Worm (Caenorhabditis elegans) whole organism, L4 larva: ENCODE results near the gene nlp-3.
A peak's percentile ranks its signal among the peaks of the same experiment; 100 is the strongest.

Experiments used
- D1046.2 ChIP-seq: fragments of 200-800 bp; sonication (Bioruptor generic); IDR thresholded peaks from 2 replicates; pipeline ENCODE4 v1.3.6; 2022; ENCODE audit warnings: missing genetic modification characterization, missing compliant biosample characterization
- F26F4.8 ChIP-seq: fragments of 200-800 bp; sonication (Bioruptor generic); conservative IDR thresholded peaks from 2 replicates; pipeline ENCODE4 v1.3.6; 2022; ENCODE audit warnings: missing genetic modification characterization, missing compliant biosample characterization
- T20F7.1 ChIP-seq: fragments of 200-800 bp; sonication (Bioruptor generic); optimal IDR thresholded peaks from 2 replicates; lab custom pipeline; 2018; ENCODE audit warnings: mild to moderate bottlenecking, missing genetic modification characterization, missing compliant biosample characterization
- T26A8.4 ChIP-seq: fragments of 200-800 bp; sonication (Bioruptor generic); IDR thresholded peaks from 2 replicates; pipeline ENCODE4 v1.3.6; 2022; ENCODE audit warnings: missing genetic modification characterization, missing compliant biosample characterization
- Y105C5A.15 ChIP-seq: fragments of 200-800 bp; sonication (Bioruptor generic); IDR thresholded peaks from 2 replicates; pipeline ENCODE4 v1.3.6; 2022; ENCODE audit warnings: missing genetic modification characterization, missing compliant biosample characterization
- Y5F2A.4 ChIP-seq: fragments of 200-800 bp; sonication (Bioruptor generic); optimal IDR thresholded peaks from 2 replicates; lab custom pipeline; 2018; ENCODE audit warnings: mild to moderate bottlenecking, missing genetic modification characterization, missing compliant biosample characterization
- ZK546.5 ChIP-seq, 2 experiments: sonication (generic microtip); optimal IDR thresholded peaks; 2 replicates each; lab custom pipeline; 2017; ENCODE audit warnings: missing biosample characterization in 2 of 2, missing genetic modification characterization in 2 of 2
- aha-1 ChIP-seq: fragments of 150-350 bp; peaks from one replicate; lab custom pipeline; 2014; ENCODE audit warnings: missing biosample characterization, missing genetic modification characterization
- ceh-20 ChIP-seq: fragments of 200-800 bp; sonication (Bioruptor generic); IDR thresholded peaks from 2 replicates; pipeline ENCODE4 v1.3.6; 2022; ENCODE audit warnings: missing genetic modification reagents, missing genetic modification characterization, missing compliant biosample characterization
- ceh-62 ChIP-seq: sonication (generic microtip); optimal IDR thresholded peaks from 2 replicates; lab custom pipeline; 2017; ENCODE audit warnings: missing biosample characterization, missing genetic modification characterization
- dmd-6 ChIP-seq: fragments of 200-800 bp; sonication (Bioruptor generic); IDR thresholded peaks from 2 replicates; pipeline ENCODE4 v1.3.6; 2022; ENCODE audit warnings: missing genetic modification reagents, missing genetic modification characterization, missing compliant biosample characterization
- dmd-8 ChIP-seq: fragments of 200-800 bp; sonication (Bioruptor generic); IDR thresholded peaks from 2 replicates; pipeline ENCODE4 v1.3.6; 2022; ENCODE audit warnings: missing genetic modification characterization, missing compliant biosample characterization
- dmd-9 ChIP-seq: fragments of 200-800 bp; sonication (Bioruptor generic); IDR thresholded peaks from 2 replicates; pipeline ENCODE4 v1.3.6; 2022; ENCODE audit warnings: missing genetic modification reagents, missing genetic modification characterization, missing compliant biosample characterization
- duxl-1 ChIP-seq: sonication (generic microtip); optimal IDR thresholded peaks from 2 replicates; lab custom pipeline; 2016; ENCODE audit warnings: mild to moderate bottlenecking, missing genetic modification characterization, moderate library complexity, missing compliant biosample characterization; ENCODE audit not compliant: poor library complexity
- dve-1 ChIP-seq: sonication (generic microtip); optimal IDR thresholded peaks from 2 replicates; lab custom pipeline; 2017; ENCODE audit warnings: antibody characterized with exemption, mild to moderate bottlenecking, missing genetic modification characterization, missing compliant biosample characterization; ENCODE audit not compliant: insufficient read depth
- fkh-10 ChIP-seq: fragments of 150-350 bp; optimal IDR thresholded peaks from 2 replicates; lab custom pipeline; 2014; ENCODE audit warnings: missing biosample characterization, missing genetic modification reagents, missing genetic modification characterization
- fos-1 ChIP-seq: fragments of 150-350 bp; optimal IDR thresholded peaks from 2 replicates; lab custom pipeline; 2014; ENCODE audit warnings: missing biosample characterization, missing genetic modification characterization
- hif-1 ChIP-seq, 2 experiments: sonication (generic microtip); optimal IDR thresholded peaks; 2 replicates each; lab custom pipeline; 2016 to 2017; ENCODE audit warnings: missing compliant biosample characterization in 2 of 2, missing genetic modification characterization in 2 of 2, missing genetic modification reagents in 2 of 2, missing genotype in 2 of 2, mild to moderate bottlenecking in 1 of 2
- hmg-1.1 ChIP-seq: fragments of 200-800 bp; sonication (Bioruptor generic); IDR thresholded peaks from 2 replicates; pipeline ENCODE4 v1.3.6; 2022; ENCODE audit warnings: missing genetic modification reagents, missing genetic modification characterization, missing compliant biosample characterization
- lin-13 ChIP-seq: fragments of 150-350 bp; optimal IDR thresholded peaks from 2 replicates; lab custom pipeline; 2014; ENCODE audit warnings: missing biosample characterization, missing genetic modification reagents, missing genetic modification characterization
- lin-15B ChIP-seq: fragments of 150-350 bp; sonication (generic microtip); optimal IDR thresholded peaks from 3 replicates; lab custom pipeline; 2014; ENCODE audit warnings: missing biosample characterization, missing genetic modification characterization
- lin-38 ChIP-seq: fragments of 200-800 bp; sonication (Bioruptor generic); IDR thresholded peaks from 2 replicates; pipeline ENCODE4 v1.3.6; 2022; ENCODE audit warnings: missing genetic modification reagents, missing genetic modification characterization, missing compliant biosample characterization
- lsy-2 ChIP-seq, 2 experiments: fragments of 150-350 bp in 1 of 2; sonication (generic microtip) in 1 of 2; optimal IDR thresholded peaks; 2 replicates each; lab custom pipeline; 2014 to 2017; ENCODE audit warnings: missing biosample characterization in 2 of 2, missing genetic modification characterization in 2 of 2
- mdl-1 ChIP-seq, 2 experiments: fragments of 150-350 bp in 1 of 2; sonication (generic microtip) in 1 of 2; optimal IDR thresholded peaks; 2 replicates each; lab custom pipeline; 2014 to 2017; ENCODE audit warnings: missing biosample characterization in 2 of 2, missing genetic modification characterization in 2 of 2
- mep-1 ChIP-seq: fragments of 150-350 bp; sonication (generic microtip); optimal IDR thresholded peaks from 3 replicates; lab custom pipeline; 2014; ENCODE audit warnings: missing biosample characterization, missing genetic modification characterization
- mes-2 ChIP-seq: sonication (generic microtip); optimal IDR thresholded peaks from 2 replicates; lab custom pipeline; 2016; ENCODE audit warnings: missing genotype, mild to moderate bottlenecking, missing genetic modification characterization, missing compliant biosample characterization; ENCODE audit not compliant: poor library complexity, severe bottlenecking
- mxl-2 ChIP-seq: fragments of 200-800 bp; sonication (Bioruptor generic); conservative IDR thresholded peaks from 2 replicates; pipeline ENCODE4 v1.3.6; 2022; ENCODE audit warnings: missing genetic modification reagents, missing genetic modification characterization, missing compliant biosample characterization
- mxl-3 ChIP-seq: fragments of 200-800 bp; sonication (Bioruptor generic); optimal IDR thresholded peaks from 2 replicates; lab custom pipeline; 2018; ENCODE audit warnings: mild to moderate bottlenecking, missing genetic modification characterization, missing compliant biosample characterization
- nhr-11 ChIP-seq: fragments of 150-350 bp; optimal IDR thresholded peaks from 2 replicates; lab custom pipeline; 2014; ENCODE audit warnings: missing biosample characterization, missing genetic modification characterization
- nhr-111 ChIP-seq: fragments of 200-800 bp; sonication (Bioruptor generic); optimal IDR thresholded peaks from 2 replicates; lab custom pipeline; 2018; ENCODE audit warnings: mild to moderate bottlenecking, missing genetic modification characterization, missing compliant biosample characterization
- nhr-28 ChIP-seq: fragments of 150-350 bp; optimal IDR thresholded peaks from 2 replicates; lab custom pipeline; 2014; ENCODE audit warnings: missing biosample characterization, missing genetic modification characterization
- nhr-42 ChIP-seq: fragments of 200-800 bp; sonication (Bioruptor generic); IDR thresholded peaks from 2 replicates; pipeline ENCODE4 v1.3.6; 2022; ENCODE audit warnings: missing genetic modification characterization, missing compliant biosample characterization
- nhr-6 ChIP-seq: fragments of 150-350 bp; optimal IDR thresholded peaks from 2 replicates; lab custom pipeline; 2014; ENCODE audit warnings: missing biosample characterization, missing genetic modification characterization
- php-3 ChIP-seq: fragments of 200-800 bp; sonication (Bioruptor generic); IDR thresholded peaks from 2 replicates; pipeline ENCODE4 v1.3.6; 2022; ENCODE audit warnings: missing genetic modification reagents, missing genetic modification characterization, missing compliant biosample characterization
- pqm-1 ChIP-seq: sonication (generic microtip); optimal IDR thresholded peaks from 2 replicates; lab custom pipeline; 2017; ENCODE audit warnings: missing biosample characterization, missing genetic modification characterization
- rbr-2 ChIP-seq: sonication (generic microtip); optimal IDR thresholded peaks from 2 replicates; lab custom pipeline; 2016; ENCODE audit warnings: missing genotype, missing genetic modification characterization, missing compliant biosample characterization
- saeg-2 ChIP-seq: fragments of 200-800 bp; sonication (Bioruptor generic); IDR thresholded peaks from 2 replicates; pipeline ENCODE4 v1.3.6; 2022; ENCODE audit warnings: missing genetic modification reagents, missing genetic modification characterization, missing compliant biosample characterization
- sdz-12 ChIP-seq: fragments of 200-800 bp; sonication (Bioruptor generic); optimal IDR thresholded peaks from 2 replicates; lab custom pipeline; 2018; ENCODE audit warnings: mild to moderate bottlenecking, missing genetic modification characterization, missing compliant biosample characterization
- set-16 ChIP-seq: fragments of 200-800 bp; sonication (Bioruptor generic); IDR thresholded peaks from 2 replicates; pipeline ENCODE4 v1.3.6; 2022; ENCODE audit warnings: missing genetic modification reagents, missing genetic modification characterization, missing compliant biosample characterization
- unc-62 ChIP-seq, 3 experiments: fragments of 150-350 bp in 1 of 3; sonication (generic microtip); optimal IDR thresholded peaks in 2 of 3; peaks in 1 of 3; 1 replicate in 1 of 3; 2 replicates in 2 of 3; lab custom pipeline; 2014 to 2017; ENCODE audit warnings: missing biosample characterization in 3 of 3, missing genetic modification characterization in 3 of 3, missing genetic modification reagents in 3 of 3, missing genotype in 1 of 3
- zfp-3 ChIP-seq: fragments of 200-800 bp; sonication (Bioruptor generic); conservative IDR thresholded peaks from 2 replicates; pipeline ENCODE4 v1.3.6; 2022; ENCODE audit warnings: missing genetic modification reagents, missing genetic modification characterization, missing compliant biosample characterization
- zip-2 ChIP-seq: fragments of 150-350 bp; optimal IDR thresholded peaks from 2 replicates; lab custom pipeline; 2014; ENCODE audit warnings: missing biosample characterization, missing genetic modification characterization
- ztf-11 ChIP-seq: fragments of 150-350 bp; optimal IDR thresholded peaks from 2 replicates; lab custom pipeline; 2014; ENCODE audit warnings: missing biosample characterization, missing genetic modification characterization
- ztf-7 ChIP-seq: fragments of 150-350 bp; optimal IDR thresholded peaks from 2 replicates; lab custom pipeline; 2014; ENCODE audit warnings: missing biosample characterization, missing genetic modification characterization

Gene nlp-3

DNA sequence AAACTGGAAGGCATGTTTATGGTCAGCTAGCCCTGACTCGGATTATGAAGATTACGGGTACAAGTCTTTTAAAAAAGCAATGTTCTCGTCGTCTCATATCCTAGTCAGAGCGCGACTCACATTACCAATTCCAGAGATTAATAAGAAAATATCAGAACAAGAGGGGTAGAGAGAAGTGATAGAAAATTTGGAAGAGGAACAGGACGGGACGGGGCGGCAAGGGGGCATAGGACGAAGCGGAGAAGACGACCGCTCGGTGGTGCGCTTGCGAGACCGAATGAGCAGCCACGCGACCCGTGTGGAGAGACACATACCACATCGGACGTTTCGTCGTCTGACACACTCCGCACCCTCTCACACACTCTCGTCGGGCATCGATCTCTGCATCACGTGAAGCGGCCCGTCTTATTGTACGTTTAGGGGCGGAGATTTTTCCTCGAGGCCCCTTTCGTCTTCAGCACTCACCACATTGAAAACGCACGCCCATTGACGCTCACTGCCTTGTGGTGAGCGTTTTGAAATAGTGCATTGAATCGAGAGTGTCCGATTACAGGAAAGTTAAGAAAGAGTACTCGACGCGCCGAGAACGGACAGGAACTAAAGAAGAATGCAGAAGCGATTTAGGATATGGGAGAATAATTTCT, 33.1 kb downstream of the nlp-3 start (continued):
- TF ChIP-seq Y105C5A.15 (GFP tag; lab: Robert Waterston, UW) (no peak), ceh-62 (tag; lab: Kevin White, UChicago) (no peak), dve-1 (tag; lab: Kevin White, UChicago) (peak; percentile 93), T20F7.1 (peak; percentile 80), hif-1 (tag; optimal IDR thresholded peaks at IDR 0.05; lab: Kevin White, UChicago) (peak; percentile 73 to 94), lin-38 (GFP tag; lab: Robert Waterston, UW) (peak; percentile 58), dmd-9 (peak; percentile 79), lin-15B (tag; lab: Kevin White, UChicago) (no peak), nhr-28 (tag; lab: Kevin White, UChicago) (peak; percentile 84), Y5F2A.4 (GFP tag; lab: Kevin White, UChicago) (peak; percentile 46), hmg-1.1 (GFP tag; lab: Robert Waterston, UW) (peak; percentile 96), mep-1 (tag; lab: Kevin White, UChicago) (peak; percentile 98), zip-2 (peak; percentile 74), T26A8.4 (GFP tag; lab: Robert Waterston, UW) (peak; percentile 92), zfp-3 (no peak; the same call in 1 of the 2 replicates), rbr-2 (peak; percentile 97)

DNA sequence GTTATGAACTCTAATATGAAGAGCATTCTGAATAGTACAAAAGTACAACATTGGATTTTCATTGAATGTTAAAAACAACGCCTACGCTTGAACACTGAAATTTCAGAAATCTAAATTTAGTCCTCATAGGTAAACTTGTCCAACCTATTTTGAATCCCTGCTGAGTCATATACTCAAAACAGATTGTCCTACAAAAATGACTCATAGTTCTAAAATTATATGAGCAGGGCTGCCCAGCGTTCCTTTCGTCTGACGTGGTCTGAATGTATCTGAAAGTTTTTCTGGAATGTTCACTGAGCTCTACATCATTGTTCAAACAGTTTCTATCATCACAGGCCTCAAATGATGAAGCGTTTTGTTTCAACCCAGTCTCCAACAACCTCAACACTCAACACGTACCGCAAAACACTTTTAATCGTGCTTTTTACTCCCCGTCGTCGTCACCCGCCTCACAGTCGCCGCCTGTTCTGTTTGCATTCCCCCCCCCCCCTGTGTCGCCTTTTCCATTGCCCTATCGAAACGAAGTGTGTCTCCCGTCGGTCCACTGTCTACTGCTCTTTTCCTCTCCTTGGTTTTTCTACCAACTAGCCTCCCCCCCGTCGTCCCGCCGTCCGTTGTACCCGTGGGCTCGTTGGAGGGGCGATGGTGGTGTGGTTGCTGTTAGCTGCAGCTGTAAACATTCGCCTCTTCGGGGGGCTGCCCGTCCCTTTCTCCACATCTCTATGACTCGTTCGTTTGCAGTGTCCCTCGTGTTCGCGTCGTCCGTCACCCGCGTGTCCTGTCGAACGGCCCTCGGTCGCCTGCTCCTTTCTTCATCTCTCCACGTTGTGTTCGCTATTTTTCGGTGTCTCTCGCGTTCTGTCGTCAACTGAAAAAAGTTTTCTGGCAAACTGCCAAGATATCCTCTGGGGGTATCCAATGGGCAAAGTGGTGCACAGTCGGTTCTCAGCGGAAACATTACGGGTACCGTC, 34.2 kb downstream of the nlp-3 start:
- TF ChIP-seq dmd-6 (peak; percentile 65), sdz-12 (GFP tag; lab: Kevin White, UChicago) (no peak), pqm-1 (tag; lab: Kevin White, UChicago) (peak; percentile 33), nhr-11 (peak; percentile 87), aha-1 (tag; lab: Kevin White, UChicago) (peak; percentile 97), lin-13 (GFP tag; lab: Kevin White, UChicago) (no peak), nhr-111 (GFP tag; lab: Kevin White, UChicago) (peak; percentile 23), nhr-6 (peak; percentile 40), set-16 (GFP tag; lab: Robert Waterston, UW) (peak; percentile 97), mes-2 (tag; lab: Kevin White, UChicago) (peak; percentile 49), ztf-7 (tag; lab: Kevin White, UChicago) (peak; percentile 17), lsy-2 (tag; optimal IDR thresholded peaks at IDR 0.05; lab: Kevin White, UChicago) (peak; percentile 62 to 76), D1046.2 (0 out of 2 replicates have a peak, but pooled peaks have one; percentile 21), ztf-11 (tag; lab: Kevin White, UChicago) (no peak), fos-1 (tag; lab: Kevin White, UChicago) (peak; percentile 15), duxl-1 (tag; lab: Kevin White, UChicago) (peak; percentile 26), rbr-2 (peak; percentile 84), T20F7.1 (peak; percentile 6), php-3 (GFP tag; lab: Robert Waterston, UW) (0 out of 2 replicates have a peak, but pooled peaks have one; percentile 51), zip-2 (peak; percentile 23), unc-62 (GFP tag; optimal IDR thresholded peaks at IDR 0.05 in 1 of 2; lab: Kevin White, UChicago) (peak; percentile 8 to 91), unc-62 (tag; optimal IDR thresholded peaks at IDR 0.05; lab: Kevin White, UChicago) (no peak), F26F4.8 (GFP tag; lab: Robert Waterston, UW) (no peak), ZK546.5 (tag; optimal IDR thresholded peaks at IDR 0.05; lab: Kevin White, UChicago) (no peak), mxl-2 (GFP tag; lab: Robert Waterston, UW) (0 out of 2 replicates have a peak, but pooled peaks have one; percentile 39), ceh-20 (GFP tag; lab: Robert Waterston, UW) (peak; percentile 74), zfp-3 (0 out of 2 replicates have a peak, but pooled peaks have one; percentile 46), nhr-42 (GFP tag; lab: Robert Waterston, UW) (0 out of 2 replicates have a peak, but pooled peaks have one; percentile 55), dmd-8 (GFP tag; lab: Robert Waterston, UW) (0 out of 2 replicates have a peak, but pooled peaks have one; percentile 41), saeg-2 (GFP tag; lab: Robert Waterston, UW) (0 out of 2 replicates have a peak, but pooled peaks have one; percentile 18), mxl-3 (GFP tag; lab: Kevin White, UChicago) (peak; percentile 91), mdl-1 (tag; optimal IDR thresholded peaks at IDR 0.05; lab: Kevin White, UChicago) (peak; percentile 73 to 94), fkh-10 (GFP tag; lab: Kevin White, UChicago) (peak; percentile 47), T26A8.4 (GFP tag; lab: Robert Waterston, UW) (peak; percentile 47; the same call in 1 of the 2 replicates)
